Fruit fly (Drosophila melanogaster): Measurements from ENCODE around the gene Hpr1.

- no peak for TF ChIP-seq achi (GFP tag; optimal IDR thresholded peaks at IDR 0.05)
- TF ChIP-seq CG6276 (GFP tag; optimal IDR thresholded peaks at IDR 0.05) = no peak
- TF ChIP-seq CG4318 (GFP tag; optimal IDR thresholded peaks at IDR 0.05) = no peak
- TF ChIP-seq Lpt (GFP tag; optimal IDR thresholded peaks at IDR 0.05) = no peak
- TF ChIP-seq CG9139 (GFP tag; optimal IDR thresholded peaks at IDR 0.05) = no peak
- no peak for TF ChIP-seq CG11762 (GFP tag; optimal IDR thresholded peaks at IDR 0.05; ENCODE audit: insufficient read depth)
- no peak for TF ChIP-seq Eip75B (GFP tag; optimal IDR thresholded peaks at IDR 0.05)
- TF ChIP-seq Blimp-1 (GFP tag; optimal IDR thresholded peaks at IDR 0.05) = no peak
Observed at dm6 chr3R:5772433-5772832, 48.8 kb downstream of the Hpr1 start.

All from whole organism, prepupa.